Worm (Caenorhabditis elegans): ENCODE measurements around the gene F49E12.12.

- TF ChIP-seq mab-5 (tag; optimal IDR thresholded peaks at IDR 0.05) (no peak), mep-1 (tag; optimal IDR thresholded peaks at IDR 0.05) (no peak)
Observed at ce11 chrII:8419015-8419414, 37.7 kb downstream of the F49E12.12 start.
